Fruit fly (Drosophila melanogaster) whole organism, wandering third instar larva: ENCODE results near the gene AGO2.
A peak's percentile ranks its signal among the peaks of the same experiment; 100 is the strongest.

Experiments used
- Myc ChIP-seq: fragments of >200 bp; optimal IDR thresholded peaks from 2 replicates; lab custom pipeline; 2017
- Rel ChIP-seq, 2 experiments: fragments of 200-800 bp; sonication (Bioruptor generic) in 1 of 2; optimal IDR thresholded peaks; 2 replicates in 1 of 2; 3 replicates in 1 of 2; lab custom pipeline; 2016 to 2019; ENCODE audit warnings: mild to moderate bottlenecking in 2 of 2, missing biosample characterization in 2 of 2, missing genetic modification characterization in 2 of 2, moderate library complexity in 1 of 2
- dl ChIP-seq, 2 experiments: fragments of 175-275, 200-275 bp in 1 of 2; fragments of 200-275 bp in 1 of 2; sonication (Bioruptor generic); optimal IDR thresholded peaks; lab custom pipeline; 2018; ENCODE audit warnings: mild to moderate bottlenecking in 2 of 2, missing biosample characterization in 2 of 2, missing genetic modification characterization in 2 of 2, moderate library complexity in 2 of 2; ENCODE audit not compliant: partially characterized antibody in 2 of 2, insufficient read depth in 1 of 2
- rgr ChIP-seq: fragments of 200-800 bp; sonication (Bioruptor generic); optimal IDR thresholded peaks from 3 replicates; lab custom pipeline; 2016; ENCODE audit warnings: missing biosample characterization, mild to moderate bottlenecking, missing genetic modification characterization

- no peak for TF ChIP-seq dl (GFP tag; optimal IDR thresholded peaks at IDR 0.05; lab: Kevin White, UChicago; ENCODE audit: insufficient read depth in 1 of 2, partially characterized antibody in 2 of 2)
- TF ChIP-seq rgr (GFP tag; lab: Kevin White, UChicago): no peak
- TF ChIP-seq Rel (GFP tag; optimal IDR thresholded peaks at IDR 0.05; lab: Kevin White, UChicago): no peak
- TF ChIP-seq Rel (tag; optimal IDR thresholded peaks at IDR 0.05; lab: Kevin White, UChicago): peak; percentile 95
- TF ChIP-seq Myc (lab: Kevin White, UChicago): no peak
These were observed 15.1 kb upstream of the AGO2 start for dm6 chr3L:15538582-15539490.
